Worm (Caenorhabditis elegans) whole organism, late embryonic: ENCODE measurements around the gene B0303.4.
A peak's percentile ranks its signal among the peaks of the same experiment; 100 is the strongest.

Experiments
- C08G9.2 ChIP-seq: sonication (generic microtip); optimal IDR thresholded peaks from 2 replicates; lab custom pipeline; 2016; ENCODE audit warnings: mild to moderate bottlenecking, missing genetic modification characterization, moderate library complexity, missing compliant biosample characterization
- K02D7.2 ChIP-seq: sonication (generic microtip); optimal IDR thresholded peaks from 2 replicates; lab custom pipeline; 2017; ENCODE audit warnings: mild to moderate bottlenecking, missing genetic modification characterization, missing compliant biosample characterization
- ama-1 ChIP-seq: fragments of 150-350 bp; optimal IDR thresholded peaks from 2 replicates; lab custom pipeline; 2014
- ceh-14 ChIP-seq: sonication (generic microtip); optimal IDR thresholded peaks from 2 replicates; lab custom pipeline; 2016; ENCODE audit warnings: missing genotype, missing genetic modification characterization, missing compliant biosample characterization
- ceh-18 ChIP-seq: sonication (generic microtip); optimal IDR thresholded peaks from 2 replicates; lab custom pipeline; 2016; ENCODE audit warnings: missing genetic modification characterization, missing compliant biosample characterization
- ceh-19 ChIP-seq: fragments of 200-800 bp; sonication (Bioruptor generic); optimal IDR thresholded peaks from 2 replicates; lab custom pipeline; 2018; ENCODE audit warnings: mild to moderate bottlenecking, missing genetic modification characterization, missing compliant biosample characterization
- ceh-2 ChIP-seq: sonication (generic microtip); optimal IDR thresholded peaks from 2 replicates; lab custom pipeline; 2016; ENCODE audit warnings: missing genotype, missing genetic modification characterization, missing compliant biosample characterization
- ceh-30 ChIP-seq: fragments of 150-350 bp; optimal IDR thresholded peaks from 2 replicates; lab custom pipeline; 2014; ENCODE audit warnings: missing biosample characterization, missing genetic modification characterization
- ceh-31 ChIP-seq: sonication (generic microtip); optimal IDR thresholded peaks from 2 replicates; lab custom pipeline; 2016; ENCODE audit warnings: missing genetic modification characterization, missing compliant biosample characterization
- ceh-45 ChIP-seq: fragments of 200-800 bp; sonication (Bioruptor generic); IDR thresholded peaks from 2 replicates; pipeline ENCODE4 v1.3.6; 2022; ENCODE audit warnings: missing genetic modification reagents, missing genetic modification characterization, missing compliant biosample characterization
- ceh-48 ChIP-seq: sonication (generic microtip); optimal IDR thresholded peaks from 2 replicates; lab custom pipeline; 2016; ENCODE audit warnings: missing genetic modification characterization, inconsistent platforms, missing compliant biosample characterization
- ceh-6 ChIP-seq: fragments of 200-800 bp; sonication (Bioruptor generic); optimal IDR thresholded peaks from 2 replicates; lab custom pipeline; 2018; ENCODE audit warnings: mild to moderate bottlenecking, missing genetic modification characterization, missing compliant biosample characterization
- ceh-9 ChIP-seq: sonication (generic microtip); optimal IDR thresholded peaks from 2 replicates; lab custom pipeline; 2016; ENCODE audit warnings: mild to moderate bottlenecking, missing genetic modification characterization, inconsistent platforms, missing compliant biosample characterization
- elt-2 ChIP-seq: sonication (generic microtip); optimal IDR thresholded peaks from 2 replicates; lab custom pipeline; 2016; ENCODE audit warnings: missing genetic modification reagents, missing genetic modification characterization, missing compliant biosample characterization
- ets-4 ChIP-seq: sonication (generic microtip); optimal IDR thresholded peaks from 2 replicates; lab custom pipeline; 2016; ENCODE audit warnings: missing genetic modification characterization, missing compliant biosample characterization
- eyg-1 ChIP-seq: sonication (generic microtip); optimal IDR thresholded peaks from 2 replicates; lab custom pipeline; 2016; ENCODE audit warnings: missing genotype, missing genetic modification characterization, missing compliant biosample characterization
- fax-1 ChIP-seq: sonication (generic microtip); optimal IDR thresholded peaks from 2 replicates; lab custom pipeline; 2016; ENCODE audit warnings: missing genotype, missing genetic modification characterization, missing compliant biosample characterization
- fkh-10 ChIP-seq: fragments of 150-350 bp; optimal IDR thresholded peaks from 2 replicates; lab custom pipeline; 2014; ENCODE audit warnings: missing biosample characterization, missing genetic modification reagents, missing genetic modification characterization
- fkh-6 ChIP-seq: sonication (generic microtip); optimal IDR thresholded peaks from 2 replicates; lab custom pipeline; 2016; ENCODE audit warnings: missing genetic modification characterization, missing compliant biosample characterization
- hlh-6 ChIP-seq: sonication (generic microtip); optimal IDR thresholded peaks from 2 replicates; lab custom pipeline; 2016; ENCODE audit warnings: missing genotype, missing genetic modification characterization, missing compliant biosample characterization
- lim-6 ChIP-seq: sonication (generic microtip); optimal IDR thresholded peaks from 2 replicates; lab custom pipeline; 2016; ENCODE audit warnings: missing genetic modification characterization, missing compliant biosample characterization
- lin-11 ChIP-seq: fragments of 200-800 bp; sonication (Bioruptor generic); optimal IDR thresholded peaks from 2 replicates; lab custom pipeline; 2018; ENCODE audit warnings: mild to moderate bottlenecking, missing genetic modification characterization, missing compliant biosample characterization
- mec-3 ChIP-seq: sonication (generic microtip); optimal IDR thresholded peaks from 2 replicates; lab custom pipeline; 2016; ENCODE audit warnings: borderline replicate concordance, missing genetic modification characterization, missing compliant biosample characterization
- nhr-11 ChIP-seq: fragments of 150-350 bp; optimal IDR thresholded peaks from 2 replicates; lab custom pipeline; 2014; ENCODE audit warnings: missing biosample characterization, missing genetic modification characterization
- nhr-232 ChIP-seq: sonication (generic microtip); optimal IDR thresholded peaks from 2 replicates; lab custom pipeline; 2016; ENCODE audit warnings: missing genetic modification characterization, missing compliant biosample characterization
- npax-4 ChIP-seq: sonication (generic microtip); optimal IDR thresholded peaks from 2 replicates; lab custom pipeline; 2016; ENCODE audit warnings: missing genetic modification characterization, missing compliant biosample characterization
- pat-9 ChIP-seq: fragments of 200-800 bp; sonication (Bioruptor generic); optimal IDR thresholded peaks from 2 replicates; lab custom pipeline; 2018; ENCODE audit warnings: mild to moderate bottlenecking, missing genetic modification characterization, moderate library complexity, missing compliant biosample characterization
- pha-2 ChIP-seq: sonication (generic microtip); optimal IDR thresholded peaks from 2 replicates; lab custom pipeline; 2017; ENCODE audit warnings: mild to moderate bottlenecking, missing genetic modification characterization, missing compliant biosample characterization
- pqm-1 ChIP-seq: sonication (generic microtip); optimal IDR thresholded peaks from 2 replicates; lab custom pipeline; 2016; ENCODE audit warnings: missing genetic modification characterization, missing compliant biosample characterization
- pros-1 ChIP-seq: fragments of 150-350 bp; optimal IDR thresholded peaks from 2 replicates; lab custom pipeline; 2014; ENCODE audit warnings: missing biosample characterization, missing genetic modification reagents, missing genetic modification characterization
- sdc-2 ChIP-seq: sonication (generic microtip); optimal IDR thresholded peaks from 2 replicates; lab custom pipeline; 2016; ENCODE audit warnings: missing genotype, missing genetic modification characterization, missing compliant biosample characterization
- sox-4 ChIP-seq: sonication (generic microtip); optimal IDR thresholded peaks from 2 replicates; lab custom pipeline; 2017; ENCODE audit warnings: mild to moderate bottlenecking, missing genetic modification characterization, inconsistent platforms, missing compliant biosample characterization
- tbx-2 ChIP-seq: sonication (generic microtip); optimal IDR thresholded peaks from 2 replicates; lab custom pipeline; 2016; ENCODE audit warnings: missing genetic modification characterization, missing compliant biosample characterization
- tbx-7 ChIP-seq: sonication (generic microtip); optimal IDR thresholded peaks from 2 replicates; lab custom pipeline; 2016; ENCODE audit warnings: missing genotype, missing genetic modification characterization, missing compliant biosample characterization
- ttx-3 ChIP-seq: sonication (generic microtip); optimal IDR thresholded peaks from 2 replicates; lab custom pipeline; 2016; ENCODE audit warnings: missing genetic modification reagents, missing genetic modification characterization, missing compliant biosample characterization
- unc-3 ChIP-seq, 2 experiments: fragments of 200-800 bp in 1 of 2; sonication (Bioruptor generic) in 1 of 2; sonication (generic microtip) in 1 of 2; conservative IDR thresholded peaks in 1 of 2; optimal IDR thresholded peaks in 1 of 2; 2 replicates each; pipeline versions ENCODE4 v1.3.6 to Lab custom; 2016 to 2022; ENCODE audit warnings: missing compliant biosample characterization in 2 of 2, missing genetic modification characterization in 2 of 2, missing genetic modification reagents in 1 of 2
- unc-55 ChIP-seq: sonication (generic microtip); optimal IDR thresholded peaks from 2 replicates; lab custom pipeline; 2017; ENCODE audit warnings: missing biosample characterization, missing genetic modification reagents, missing genetic modification characterization
- zip-5 ChIP-seq: sonication (generic microtip); optimal IDR thresholded peaks from 2 replicates; lab custom pipeline; 2016; ENCODE audit warnings: missing genetic modification characterization, missing compliant biosample characterization

B0303.4 gene

ce11 chrIII:8683679-8684263, 5.9 kb upstream of the B0303.4 start, which contains the start of gene fli-1:
fli-1 (minus strand) TSS chrIII:8683736.
- TF ChIP-seq lin-11 (tag; lab: Kevin White, UChicago) (no peak), ceh-31 (tag; lab: Kevin White, UChicago) (peak; percentile 49), elt-2 (peak; percentile 18), pha-2 (tag; lab: Kevin White, UChicago) (no peak), nhr-11 (tag; lab: Kevin White, UChicago) (no peak), nhr-232 (tag; lab: Kevin White, UChicago) (no peak), tbx-2 (tag; lab: Kevin White, UChicago) (peak; percentile 6), unc-3 (GFP tag; conservative IDR thresholded peaks at IDR 0.05; lab: Robert Waterston, UW) (no peak), unc-3 (tag; optimal IDR thresholded peaks at IDR 0.05; lab: Kevin White, UChicago) (no peak), pqm-1 (tag; lab: Kevin White, UChicago) (no peak), ceh-45 (no peak), lim-6 (tag; lab: Kevin White, UChicago) (no peak), C08G9.2 (tag; lab: Kevin White, UChicago) (peak; percentile 68), tbx-7 (tag; lab: Kevin White, UChicago) (peak; percentile 4), sox-4 (no peak), ceh-6 (GFP tag; lab: Kevin White, UChicago) (no peak), mec-3 (no peak), ceh-2 (peak; percentile 53), ets-4 (peak; percentile 29), ceh-9 (tag; lab: Kevin White, UChicago) (no peak), npax-4 (no peak)

ce11 chrIII:8684421-8684820, 5.2 kb upstream of the B0303.4 start, which contains the start of gene anmt-1:
anmt-1 (plus strand) TSS chrIII:8684808.
- TF ChIP-seq pros-1 (tag; lab: Kevin White, UChicago) = no peak
- peak; percentile 17 for TF ChIP-seq pat-9 (tag; lab: Kevin White, UChicago)
- TF ChIP-seq unc-55 (GFP tag; lab: Kevin White, UChicago) = peak; percentile 83
- TF ChIP-seq hlh-6 (tag; lab: Kevin White, UChicago) = no peak
- TF ChIP-seq, all 69 proteins: peak for 2

- no peak for TF ChIP-seq fkh-10 (GFP tag; lab: Kevin White, UChicago)
- TF ChIP-seq ceh-19 (GFP tag; lab: Kevin White, UChicago) = no peak
- TF ChIP-seq ama-1 (lab: Kevin White, UChicago) = peak; percentile 10
Measured at ce11 chrIII:8685590-8686240, 3.9 kb upstream of the B0303.4 start.

- no peak for TF ChIP-seq K02D7.2 (tag; lab: Kevin White, UChicago)
- peak; percentile 22 for TF ChIP-seq unc-55 (GFP tag; lab: Kevin White, UChicago)
- TF ChIP-seq pat-9 (tag; lab: Kevin White, UChicago) = no peak
- peak; percentile 47 for TF ChIP-seq elt-2
- TF ChIP-seq ceh-18 (tag; lab: Kevin White, UChicago) = no peak
- TF ChIP-seq, all 69 proteins: peak for 2
Measured at ce11 chrIII:8688438-8688946, 1.2 kb upstream of the B0303.4 start, which contains the start of gene hadb-1. hadb-1 (minus strand) TSS chrIII:8688488.

- TF ChIP-seq fkh-6 = no peak
- no peak for TF ChIP-seq ttx-3 (tag; lab: Kevin White, UChicago)
- no peak for TF ChIP-seq C08G9.2 (tag; lab: Kevin White, UChicago)
- TF ChIP-seq ets-4 = no peak
- no peak for TF ChIP-seq fkh-10 (GFP tag; lab: Kevin White, UChicago)
- TF ChIP-seq fax-1 (tag; lab: Kevin White, UChicago) = no peak
- no peak for TF ChIP-seq ceh-14 (tag; lab: Kevin White, UChicago)
- TF ChIP-seq zip-5 (tag; lab: Kevin White, UChicago) = no peak
- no peak for TF ChIP-seq ceh-6 (GFP tag; lab: Kevin White, UChicago)
- no peak for TF ChIP-seq sdc-2 (tag; lab: Kevin White, UChicago)
- TF ChIP-seq ceh-30 = no peak
- TF ChIP-seq eyg-1 (tag; lab: Kevin White, UChicago) = no peak
- TF ChIP-seq unc-3 (GFP tag; conservative IDR thresholded peaks at IDR 0.05; lab: Robert Waterston, UW) = no peak
- TF ChIP-seq unc-3 (tag; optimal IDR thresholded peaks at IDR 0.05; lab: Kevin White, UChicago) = no peak
- no peak for TF ChIP-seq pros-1 (tag; lab: Kevin White, UChicago)
- TF ChIP-seq npax-4 = no peak
- no peak for TF ChIP-seq ceh-48 (tag; lab: Kevin White, UChicago)
- TF ChIP-seq pat-9 (tag; lab: Kevin White, UChicago) = no peak
Measured at ce11 chrIII:8689143-8689542, 507 bp upstream of the B0303.4 start.
